Fruit fly (Drosophila melanogaster): ENCODE data around the gene CG7102.

CG7102 gene

dm6 chr2L:7885271-7885670, 2.0 kb downstream of the CG7102 start, which contains the start of the genes SmE and CG34132 (continued):
- TF ChIP-seq CG18599 (GFP tag; optimal IDR thresholded peaks at IDR 0.05), result no peak
- TF ChIP-seq ewg (GFP tag; optimal IDR thresholded peaks at IDR 0.05), result no peak
- TF ChIP-seq Asciz (GFP tag; optimal IDR thresholded peaks at IDR 0.05), result no peak
- 0 out of 2 replicates have a peak, but pooled peaks have one; percentile 8 for TF ChIP-seq sob (GFP tag; IDR thresholded peaks at IDR 0.05)
- peak; percentile 97 for TF ChIP-seq chinmo (GFP tag; IDR thresholded peaks at IDR 0.05; ENCODE audit: partially characterized antibody)
- TF ChIP-seq Xbp1 (GFP tag; optimal IDR thresholded peaks at IDR 0.05), result no peak
- TF ChIP-seq toy (GFP tag; IDR thresholded peaks at IDR 0.05), result no peak
- TF ChIP-seq ac (GFP tag; optimal IDR thresholded peaks at IDR 0.05), result no peak
- TF ChIP-seq sna (GFP tag; IDR thresholded peaks at IDR 0.05; ENCODE audit: partially characterized antibody), result peak; percentile 86
- TF ChIP-seq mld (GFP tag; IDR thresholded peaks at IDR 0.05; ENCODE audit: partially characterized antibody), result peak; percentile 97
- TF ChIP-seq ssp (GFP tag; IDR thresholded peaks at IDR 0.05), result no peak
- TF ChIP-seq stwl (tag; optimal IDR thresholded peaks at IDR 0.05), result peak; percentile 59
- no peak for TF ChIP-seq zen (tag; optimal IDR thresholded peaks at IDR 0.05)
- no peak for TF ChIP-seq Blimp-1 (GFP tag; optimal IDR thresholded peaks at IDR 0.05)
- TF ChIP-seq CG10431 (GFP tag; optimal IDR thresholded peaks at IDR 0.05), result no peak
- no peak for TF ChIP-seq CG10543 (GFP tag; optimal IDR thresholded peaks at IDR 0.05)
- TF ChIP-seq slp2 (GFP tag; optimal IDR thresholded peaks at IDR 0.05), result no peak
- peak; percentile 97 for TF ChIP-seq hb (GFP tag; IDR thresholded peaks at IDR 0.05; ENCODE audit: partially characterized antibody)
- TF ChIP-seq da (GFP tag; optimal IDR thresholded peaks at IDR 0.05), result no peak
- no peak for TF ChIP-seq croc (GFP tag; conservative IDR thresholded peaks at IDR 0.05)
- TF ChIP-seq YL-1 (GFP tag; optimal IDR thresholded peaks at IDR 0.05), result peak; percentile 36
- TF ChIP-seq CG42726 (GFP tag; IDR thresholded peaks at IDR 0.05; ENCODE audit: partially characterized antibody), result peak; percentile 99
- no peak for TF ChIP-seq Hr78 (GFP tag; optimal IDR thresholded peaks at IDR 0.05)
- TF ChIP-seq dimm (GFP tag; IDR thresholded peaks at IDR 0.05), result no peak
- TF ChIP-seq unc-4 (GFP tag; IDR thresholded peaks at IDR 0.05; ENCODE audit: partially characterized antibody), result peak; percentile 92
- TF ChIP-seq Deaf1 (tag; optimal IDR thresholded peaks at IDR 0.05), result no peak
- peak; percentile 94 for TF ChIP-seq hbn (GFP tag; IDR thresholded peaks at IDR 0.05; ENCODE audit: partially characterized antibody)
- no peak for TF ChIP-seq CG2712 (tag; optimal IDR thresholded peaks at IDR 0.05)
- TF ChIP-seq ken (GFP tag; IDR thresholded peaks at IDR 0.05), result no peak
- TF ChIP-seq Mad (GFP tag; optimal IDR thresholded peaks at IDR 0.05), result no peak
- TF ChIP-seq Myb (GFP tag; optimal IDR thresholded peaks at IDR 0.05), result no peak
- TF ChIP-seq grn (GFP tag; optimal IDR thresholded peaks at IDR 0.05), result no peak
- TF ChIP-seq Atf-2 (GFP tag; optimal IDR thresholded peaks at IDR 0.05), result no peak
- no peak for TF ChIP-seq Jarid2 (GFP tag; optimal IDR thresholded peaks at IDR 0.05)
- TF ChIP-seq hth (optimal IDR thresholded peaks at IDR 0.05), result no peak
- TF ChIP-seq nom (GFP tag; optimal IDR thresholded peaks at IDR 0.05), result no peak
- peak; percentile 92 for TF ChIP-seq Scr (GFP tag; IDR thresholded peaks at IDR 0.05; ENCODE audit: partially characterized antibody)
- TF ChIP-seq crp (GFP tag; optimal IDR thresholded peaks at IDR 0.05), result no peak
- no peak for TF ChIP-seq sens (GFP tag)
- TF ChIP-seq trh (GFP tag; optimal IDR thresholded peaks at IDR 0.05), result no peak
- no peak for TF ChIP-seq CG7372 (GFP tag; IDR thresholded peaks at IDR 0.05)
- TF ChIP-seq Vsx1 (GFP tag; optimal IDR thresholded peaks at IDR 0.05), result no peak
- TF ChIP-seq CG6683 (GFP tag; optimal IDR thresholded peaks at IDR 0.05), result no peak
- no peak for TF ChIP-seq CrebB (tag; optimal IDR thresholded peaks at IDR 0.05)
- no peak for TF ChIP-seq Side (GFP tag; optimal IDR thresholded peaks at IDR 0.05)
- peak; percentile 84 for TF ChIP-seq CG2129 (GFP tag; IDR thresholded peaks at IDR 0.05; ENCODE audit: partially characterized antibody)
- TF ChIP-seq CG4404 (GFP tag; IDR thresholded peaks at IDR 0.05), result no peak
- no peak for TF ChIP-seq Nf-YC (tag; optimal IDR thresholded peaks at IDR 0.05)
- no peak for TF ChIP-seq wek (GFP tag; optimal IDR thresholded peaks at IDR 0.05)
- peak; percentile 98 for TF ChIP-seq ato (GFP tag; IDR thresholded peaks at IDR 0.05; ENCODE audit: partially characterized antibody)
